Worm (Caenorhabditis elegans) whole organism, L1 larva: ENCODE data around the gene Y45F10C.2.

Source experiments
- C04F5.9 ChIP-seq: sonication (generic microtip); optimal IDR thresholded peaks from 2 replicates; lab custom pipeline; 2016; ENCODE audit warnings: missing genetic modification characterization, missing compliant biosample characterization
- C16A3.4 ChIP-seq: fragments of 150-350 bp; optimal IDR thresholded peaks from 2 replicates; lab custom pipeline; 2014; ENCODE audit warnings: missing biosample characterization, missing genetic modification characterization
- C34B4.2 ChIP-seq: sonication (generic microtip); optimal IDR thresholded peaks from 2 replicates; lab custom pipeline; 2017; ENCODE audit warnings: mild to moderate bottlenecking, missing genetic modification characterization, missing compliant biosample characterization
- Y116A8C.19 ChIP-seq: sonication (generic microtip); optimal IDR thresholded peaks from 2 replicates; lab custom pipeline; 2016; ENCODE audit warnings: missing compliant biosample characterization, missing genetic modification characterization, borderline replicate concordance
- aha-1 ChIP-seq: fragments of 150-350 bp; optimal IDR thresholded peaks from 2 replicates; lab custom pipeline; 2014; ENCODE audit warnings: missing biosample characterization, missing genetic modification characterization
- aly-2 ChIP-seq: fragments of 150-350 bp; optimal IDR thresholded peaks from 2 replicates; lab custom pipeline; 2014; ENCODE audit warnings: missing biosample characterization, missing genetic modification characterization
- ama-1 ChIP-seq: fragments of 150-350 bp; optimal IDR thresholded peaks from 2 replicates; lab custom pipeline; 2014
- ceh-63 ChIP-seq: fragments of 200-800 bp; sonication (Bioruptor generic); optimal IDR thresholded peaks from 2 replicates; lab custom pipeline; 2018; ENCODE audit warnings: mild to moderate bottlenecking, missing genetic modification characterization, missing compliant biosample characterization
- ceh-8 ChIP-seq: fragments of 200-800 bp; sonication (Bioruptor generic); optimal IDR thresholded peaks from 2 replicates; lab custom pipeline; 2018; ENCODE audit warnings: mild to moderate bottlenecking, missing genetic modification characterization, moderate library complexity, missing compliant biosample characterization
- ceh-82 ChIP-seq, 3 experiments: fragments of 150-350 bp in 1 of 3; sonication (generic microtip) in 2 of 3; optimal IDR thresholded peaks; 2 replicates each; lab custom pipeline; 2014 to 2017; ENCODE audit warnings: missing biosample characterization in 3 of 3, missing genetic modification characterization in 3 of 3
- ceh-88 ChIP-seq: fragments of 200-800 bp; sonication (Bioruptor generic); IDR thresholded peaks from 2 replicates; pipeline ENCODE4 v1.3.6; 2022; ENCODE audit warnings: missing genetic modification characterization, missing compliant biosample characterization
- ceh-90 ChIP-seq: sonication (generic microtip); optimal IDR thresholded peaks from 2 replicates; lab custom pipeline; 2016; ENCODE audit warnings: missing genetic modification characterization, missing compliant biosample characterization
- dpl-1 ChIP-seq, 3 experiments: fragments of 150-350 bp in 2 of 3; sonication (generic microtip) in 1 of 3; optimal IDR thresholded peaks; 2 replicates each; lab custom pipeline; 2014 to 2017; ENCODE audit warnings: missing biosample characterization in 3 of 3, missing genetic modification characterization in 3 of 3, missing genetic modification reagents in 3 of 3
- dsc-1 ChIP-seq: sonication (generic microtip); optimal IDR thresholded peaks from 2 replicates; lab custom pipeline; 2016; ENCODE audit warnings: mild to moderate bottlenecking, missing genetic modification characterization, missing compliant biosample characterization
- efl-1 ChIP-seq, 4 experiments: fragments of 150-350 bp; optimal IDR thresholded peaks in 3 of 4; peaks in 1 of 4; 1 replicate in 1 of 4; 2 replicates in 3 of 4; lab custom pipeline; 2014; ENCODE audit warnings: missing biosample characterization in 2 of 4, missing genetic modification characterization in 2 of 4, missing genetic modification reagents in 2 of 4
- efl-3 ChIP-seq: fragments of 200-800 bp; sonication (Bioruptor generic); optimal IDR thresholded peaks from 2 replicates; lab custom pipeline; 2018; ENCODE audit warnings: mild to moderate bottlenecking, missing genetic modification characterization, missing compliant biosample characterization
- elt-3 ChIP-seq, 6 experiments: fragments of 150-350 bp in 1 of 6; sonication (generic microtip); optimal IDR thresholded peaks; 2 replicates each; lab custom pipeline; 2017 to 2018; ENCODE audit warnings: missing biosample characterization in 6 of 6, missing genetic modification characterization in 6 of 6, inconsistent platforms in 1 of 6
- fos-1 ChIP-seq: fragments of 150-350 bp; optimal IDR thresholded peaks from 2 replicates; lab custom pipeline; 2014; ENCODE audit warnings: missing biosample characterization, missing genetic modification characterization
- grh-1 ChIP-seq: fragments of 200-800 bp; sonication (Bioruptor generic); IDR thresholded peaks from 2 replicates; pipeline ENCODE4 v1.3.6; 2022; ENCODE audit warnings: missing genetic modification reagents, missing genetic modification characterization, missing compliant biosample characterization
- hlh-17 ChIP-seq: fragments of 200-800 bp; sonication (Bioruptor generic); optimal IDR thresholded peaks from 2 replicates; lab custom pipeline; 2018; ENCODE audit warnings: missing genetic modification characterization, mild to moderate bottlenecking, missing compliant biosample characterization, moderate library complexity, borderline replicate concordance
- hlh-4 ChIP-seq: sonication (generic microtip); optimal IDR thresholded peaks from 2 replicates; lab custom pipeline; 2016; ENCODE audit warnings: mild to moderate bottlenecking, missing genetic modification characterization, missing compliant biosample characterization
- jun-1 ChIP-seq: fragments of 150-350 bp; optimal IDR thresholded peaks from 2 replicates; lab custom pipeline; 2014; ENCODE audit warnings: missing biosample characterization, missing genetic modification reagents, missing genetic modification characterization
- lin-14 ChIP-seq: fragments of 200-800 bp; sonication (Bioruptor generic); optimal IDR thresholded peaks from 2 replicates; lab custom pipeline; 2018; ENCODE audit warnings: mild to moderate bottlenecking, missing genetic modification characterization, moderate library complexity, missing compliant biosample characterization
- lin-15B ChIP-seq: fragments of 150-350 bp; sonication (generic microtip); optimal IDR thresholded peaks from 3 replicates; lab custom pipeline; 2014; ENCODE audit warnings: missing biosample characterization, missing genetic modification characterization
- lin-35 ChIP-seq, 2 experiments: fragments of 150-350 bp; optimal IDR thresholded peaks; 2 replicates each; lab custom pipeline; 2014; ENCODE audit warnings: missing biosample characterization in 2 of 2, missing genetic modification characterization in 2 of 2, missing genetic modification reagents in 2 of 2
- mab-9 ChIP-seq: fragments of 200-800 bp; sonication (Bioruptor generic); IDR thresholded peaks from 2 replicates; pipeline ENCODE4 v1.3.6; 2022; ENCODE audit warnings: missing genetic modification reagents, missing genetic modification characterization, missing compliant biosample characterization
- mdl-1 ChIP-seq, 2 experiments: fragments of 150-350 bp; optimal IDR thresholded peaks; 2 replicates each; lab custom pipeline; 2014 to 2017; ENCODE audit warnings: missing biosample characterization in 2 of 2, missing genetic modification characterization in 2 of 2, inconsistent platforms in 1 of 2
- mef-2 ChIP-seq: fragments of 150-350 bp; optimal IDR thresholded peaks from 2 replicates; lab custom pipeline; 2014; ENCODE audit warnings: missing biosample characterization, missing genetic modification characterization
- nhr-11 ChIP-seq: fragments of 150-350 bp; optimal IDR thresholded peaks from 2 replicates; lab custom pipeline; 2014; ENCODE audit warnings: missing biosample characterization, missing genetic modification characterization
- nhr-12 ChIP-seq: sonication (generic microtip); optimal IDR thresholded peaks from 2 replicates; lab custom pipeline; 2017; ENCODE audit warnings: missing biosample characterization, missing genetic modification characterization
- nhr-19 ChIP-seq: fragments of 200-800 bp; sonication (Bioruptor generic); conservative IDR thresholded peaks from 2 replicates; pipeline ENCODE4 v1.3.6; 2022; ENCODE audit warnings: missing genetic modification characterization, missing compliant biosample characterization
- nhr-237 ChIP-seq: fragments of 150-350 bp; optimal IDR thresholded peaks from 2 replicates; lab custom pipeline; 2014; ENCODE audit warnings: missing biosample characterization, missing genetic modification characterization
- nhr-28 ChIP-seq: fragments of 150-350 bp; optimal IDR thresholded peaks from 2 replicates; lab custom pipeline; 2014; ENCODE audit warnings: missing biosample characterization, missing genetic modification characterization
- nhr-71 ChIP-seq: sonication (generic microtip); optimal IDR thresholded peaks from 2 replicates; lab custom pipeline; 2016; ENCODE audit warnings: mild to moderate bottlenecking, missing genetic modification characterization, moderate library complexity, missing compliant biosample characterization
- nhr-84 ChIP-seq: sonication (generic microtip); optimal IDR thresholded peaks from 2 replicates; lab custom pipeline; 2017; ENCODE audit warnings: missing biosample characterization, missing genetic modification characterization
- nhr-90 ChIP-seq: sonication (generic microtip); optimal IDR thresholded peaks from 2 replicates; lab custom pipeline; 2016; ENCODE audit warnings: mild to moderate bottlenecking, missing genetic modification characterization, missing compliant biosample characterization; ENCODE audit not compliant: poor library complexity
- pqm-1 ChIP-seq: sonication (generic microtip); optimal IDR thresholded peaks from 3 replicates; lab custom pipeline; 2017; ENCODE audit warnings: missing biosample characterization, missing genetic modification characterization
- rnt-1 ChIP-seq: sonication (generic microtip); optimal IDR thresholded peaks from 2 replicates; lab custom pipeline; 2016; ENCODE audit warnings: mild to moderate bottlenecking, missing genetic modification characterization, moderate library complexity, missing compliant biosample characterization
- skn-1 ChIP-seq: fragments of 150-350 bp; optimal IDR thresholded peaks from 2 replicates; lab custom pipeline; 2014; ENCODE audit warnings: missing biosample characterization, missing genetic modification characterization
- snpc-4 ChIP-seq: fragments of 150-350 bp; optimal IDR thresholded peaks from 2 replicates; lab custom pipeline; 2014; ENCODE audit warnings: missing biosample characterization, missing genetic modification characterization
- sox-4 ChIP-seq: sonication (generic microtip); optimal IDR thresholded peaks from 2 replicates; lab custom pipeline; 2016; ENCODE audit warnings: missing genetic modification characterization, missing compliant biosample characterization
- sup-37 ChIP-seq: fragments of 200-800 bp; sonication (Bioruptor generic); optimal IDR thresholded peaks from 2 replicates; lab custom pipeline; 2018; ENCODE audit warnings: mild to moderate bottlenecking, missing genetic modification characterization, missing compliant biosample characterization
- swsn-7 ChIP-seq: sonication (generic microtip); optimal IDR thresholded peaks from 2 replicates; lab custom pipeline; 2016; ENCODE audit warnings: missing genetic modification characterization, missing compliant biosample characterization
- tbx-2 ChIP-seq: sonication (generic microtip); optimal IDR thresholded peaks from 2 replicates; lab custom pipeline; 2016; ENCODE audit warnings: missing genetic modification characterization, missing compliant biosample characterization
- unc-130 ChIP-seq: fragments of 150-350 bp; optimal IDR thresholded peaks from 2 replicates; lab custom pipeline; 2017; ENCODE audit warnings: missing biosample characterization, missing genetic modification characterization, inconsistent platforms
- unc-30 ChIP-seq: sonication (generic microtip); optimal IDR thresholded peaks from 2 replicates; lab custom pipeline; 2017; ENCODE audit warnings: missing biosample characterization, missing genetic modification characterization
- vab-15 ChIP-seq: sonication (generic microtip); optimal IDR thresholded peaks from 2 replicates; lab custom pipeline; 2017; ENCODE audit warnings: missing genotype, mild to moderate bottlenecking, missing genetic modification characterization, missing compliant biosample characterization
- xbp-1 ChIP-seq: sonication (generic microtip); optimal IDR thresholded peaks from 2 replicates; lab custom pipeline; 2016; ENCODE audit warnings: missing genetic modification characterization, missing compliant biosample characterization
- ztf-11 ChIP-seq, 2 experiments: sonication (generic microtip); optimal IDR thresholded peaks; 2 replicates each; lab custom pipeline; 2016 to 2017; ENCODE audit warnings: missing genetic modification characterization in 2 of 2, missing biosample characterization in 1 of 2, missing compliant biosample characterization in 1 of 2

Gene Y45F10C.2

DNA sequence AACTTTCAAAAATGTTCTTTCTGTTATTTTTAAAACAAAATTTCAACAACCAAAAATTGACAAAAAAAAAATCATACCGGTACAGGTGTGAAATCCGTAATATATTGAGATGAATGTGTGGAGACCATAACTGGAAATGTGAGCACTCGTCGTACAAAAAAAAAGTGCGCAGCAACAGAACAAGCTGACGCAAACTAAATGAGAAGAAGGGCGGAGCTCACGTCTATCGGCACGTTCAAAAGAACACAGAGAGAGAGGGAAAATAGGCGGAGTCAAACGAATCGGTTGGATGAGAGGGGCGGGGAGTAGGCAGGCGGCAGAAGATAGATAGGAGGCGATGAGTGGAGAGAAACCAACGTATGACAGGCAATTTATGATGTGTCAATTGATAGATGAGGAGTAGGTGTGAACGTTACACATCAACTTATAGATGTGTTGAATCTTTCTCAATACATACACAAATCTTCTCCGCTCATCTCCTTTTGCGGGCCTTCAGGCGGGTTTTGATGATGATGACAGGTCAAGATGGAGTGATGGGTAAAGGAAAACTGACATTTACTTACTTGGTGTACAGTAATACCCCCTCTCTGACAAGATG, 41.5 kb upstream of the Y45F10C.2 start, which contains the start of gene tlp-1 (continued):
- TF ChIP-seq dpl-1 (GFP tag; optimal IDR thresholded peaks at IDR 0.05; lab: Kevin White, UChicago) (peak in 1 of 3 experiments; percentile 25), sox-4 (tag; lab: Kevin White, UChicago) (no peak), nhr-237 (no peak), ceh-63 (GFP tag; lab: Kevin White, UChicago) (no peak), fos-1 (no peak), ceh-90 (tag; lab: Kevin White, UChicago) (no peak), swsn-7 (peak; percentile 12), nhr-28 (no peak), nhr-71 (tag; lab: Kevin White, UChicago) (peak; percentile 62), hlh-17 (GFP tag; lab: Kevin White, UChicago) (no peak), efl-3 (GFP tag; lab: Kevin White, UChicago) (peak; percentile 13), C34B4.2 (tag; lab: Kevin White, UChicago) (no peak), mdl-1 (tag; optimal IDR thresholded peaks at IDR 0.05; lab: Kevin White, UChicago) (peak in 1 of 2 experiments; percentile 26), C16A3.4 (tag; lab: Kevin White, UChicago) (no peak), unc-130 (tag; lab: Kevin White, UChicago) (peak; percentile 65), mab-9 (peak; percentile 77), tbx-2 (peak; percentile 90), ceh-8 (GFP tag; lab: Kevin White, UChicago) (no peak), ama-1 (lab: Kevin White, UChicago) (no peak), nhr-11 (no peak), aly-2 (no peak), pqm-1 (tag; lab: Kevin White, UChicago) (no peak), lin-35 (GFP tag; optimal IDR thresholded peaks at IDR 0.05; lab: Kevin White, UChicago) (peak; percentile 34 to 37), C04F5.9 (tag; lab: Kevin White, UChicago) (no peak), hlh-4 (tag; lab: Kevin White, UChicago) (no peak), nhr-84 (tag; lab: Kevin White, UChicago) (no peak), dsc-1 (tag; lab: Kevin White, UChicago) (no peak), mef-2 (tag; lab: Kevin White, UChicago) (no peak), xbp-1 (peak; percentile 9), ceh-82 (tag; optimal IDR thresholded peaks at IDR 0.05; lab: Kevin White, UChicago) (peak in 1 of 3 experiments; percentile 24), Y116A8C.19 (tag; lab: Kevin White, UChicago) (no peak), aha-1 (tag; lab: Kevin White, UChicago) (no peak), grh-1 (GFP tag; lab: Robert Waterston, UW) (peak; percentile 61), lin-15B (no peak), nhr-12 (no peak), snpc-4 (tag; lab: Kevin White, UChicago) (no peak), sup-37 (GFP tag; lab: Kevin White, UChicago) (no peak), ceh-88 (no peak)

DNA sequence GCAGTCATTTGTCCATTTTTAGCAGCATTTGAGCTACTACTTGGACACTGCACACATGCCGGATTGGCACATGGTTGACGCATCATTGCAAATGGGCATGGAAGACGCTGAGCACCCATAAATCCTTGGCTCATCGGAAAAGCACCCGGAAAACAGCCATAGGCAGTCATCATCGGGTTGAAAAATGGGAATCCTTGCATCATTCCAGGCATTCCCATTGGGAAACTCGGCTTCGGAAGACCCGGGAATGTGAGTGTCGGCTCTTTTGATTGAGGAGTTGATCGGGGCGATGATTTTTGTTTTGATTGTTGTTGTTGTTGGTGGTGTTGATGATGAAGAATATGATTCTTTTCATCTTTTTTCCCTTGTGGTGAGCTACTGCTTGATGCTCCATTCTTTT, 40.2 kb upstream of the Y45F10C.2 start:
- peak; percentile 2 for TF ChIP-seq lin-14 (GFP tag; lab: Kevin White, UChicago)
- TF ChIP-seq dsc-1 (tag; lab: Kevin White, UChicago): no peak
- peak; percentile 53; the same call in 1 of the 2 replicates for TF ChIP-seq mab-9

DNA sequence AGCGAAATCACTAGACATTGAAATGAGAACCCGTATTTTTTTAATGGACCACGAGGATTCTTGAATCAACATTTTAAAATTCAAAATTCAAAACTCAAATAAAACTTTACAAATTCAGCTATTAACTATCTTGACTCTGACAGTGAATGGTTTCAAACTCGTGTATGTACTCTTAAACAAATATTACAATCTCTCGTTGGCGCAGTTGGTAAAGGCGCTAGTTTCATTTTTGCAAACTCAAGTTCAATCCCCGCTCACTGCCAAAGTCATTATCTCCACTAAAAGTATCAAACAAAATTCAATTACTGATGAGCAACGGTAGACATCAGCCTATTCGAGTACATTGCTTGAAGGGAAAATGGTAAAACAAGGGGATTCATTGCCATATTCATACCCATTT, 39.0 kb upstream of the Y45F10C.2 start:
- TF ChIP-seq ceh-82 (tag; optimal IDR thresholded peaks at IDR 0.05; lab: Kevin White, UChicago) (no peak), nhr-90 (peak; percentile 3), skn-1 (tag; lab: Kevin White, UChicago) (no peak), elt-3 (tag; optimal IDR thresholded peaks at IDR 0.05; lab: Kevin White, UChicago) (no peak), vab-15 (tag; lab: Kevin White, UChicago) (no peak), swsn-7 (no peak), nhr-237 (no peak), rnt-1 (tag; lab: Kevin White, UChicago) (no peak), dsc-1 (tag; lab: Kevin White, UChicago) (no peak), nhr-19 (no peak), mab-9 (no peak), ceh-8 (GFP tag; lab: Kevin White, UChicago) (no peak), efl-1 (optimal IDR thresholded peaks at IDR 0.05; lab: Kevin White, UChicago) (no peak), efl-1 (GFP tag; optimal IDR thresholded peaks at IDR 0.05 in 1 of 2; lab: Kevin White, UChicago) (peak in 1 of 2 experiments; percentile 10), jun-1 (tag; lab: Kevin White, UChicago) (no peak), ztf-11 (tag; optimal IDR thresholded peaks at IDR 0.05; lab: Kevin White, UChicago) (no peak), lin-35 (GFP tag; optimal IDR thresholded peaks at IDR 0.05; lab: Kevin White, UChicago) (peak in 1 of 2 experiments; percentile 12), unc-30 (tag; lab: Kevin White, UChicago) (no peak)
